Worm (Caenorhabditis elegans) whole organism, young adult: ENCODE data around the gene sox-3.

Experiments
- F22D6.2 ChIP-seq: sonication (generic microtip); optimal IDR thresholded peaks from 2 replicates; lab custom pipeline; 2016; ENCODE audit warnings: mild to moderate bottlenecking, missing genetic modification characterization, missing compliant biosample characterization
- F37B4.10 ChIP-seq: fragments of 200-800 bp; sonication (Bioruptor generic); IDR thresholded peaks from 2 replicates; pipeline ENCODE4 v1.3.6; 2022; ENCODE audit warnings: missing genetic modification characterization, missing compliant biosample characterization
- F49E8.2 ChIP-seq: sonication (generic microtip); optimal IDR thresholded peaks from 3 replicates; lab custom pipeline; 2017; ENCODE audit warnings: missing genetic modification characterization, mild to moderate bottlenecking, missing compliant biosample characterization, antibody characterized with exemption, moderate library complexity; ENCODE audit not compliant: insufficient read depth
- T26A5.8 ChIP-seq: sonication (generic microtip); optimal IDR thresholded peaks from 2 replicates; lab custom pipeline; 2016; ENCODE audit warnings: missing genetic modification characterization, missing compliant biosample characterization
- Y53G8AR.9 ChIP-seq: fragments of 200-800 bp; sonication (Bioruptor generic); conservative IDR thresholded peaks from 2 replicates; pipeline ENCODE4 v1.3.6; 2022; ENCODE audit warnings: missing genetic modification reagents, missing genetic modification characterization, missing compliant biosample characterization
- ZK185.1 ChIP-seq: sonication (generic microtip); optimal IDR thresholded peaks from 2 replicates; lab custom pipeline; 2016; ENCODE audit warnings: mild to moderate bottlenecking, missing genetic modification characterization, missing compliant biosample characterization; ENCODE audit not compliant: poor library complexity, severe bottlenecking
- ama-1 ChIP-seq, 3 experiments: fragments of 150-350 bp in 1 of 3; sonication (generic microtip) in 2 of 3; optimal IDR thresholded peaks; 2 replicates each; lab custom pipeline; 2014 to 2018; ENCODE audit warnings: missing biosample characterization in 2 of 3, missing genetic modification characterization in 2 of 3, missing genetic modification reagents in 2 of 3
- aptf-2 ChIP-seq: fragments of 200-800 bp; sonication (Bioruptor generic); conservative IDR thresholded peaks from 2 replicates; pipeline ENCODE4 v1.3.6; 2022; ENCODE audit warnings: missing genetic modification reagents, missing genetic modification characterization, missing compliant biosample characterization
- athp-1 ChIP-seq: sonication (generic microtip); optimal IDR thresholded peaks from 2 replicates; lab custom pipeline; 2017; ENCODE audit warnings: mild to moderate bottlenecking, missing genetic modification characterization, missing compliant biosample characterization
- attf-5 ChIP-seq: fragments of 200-800 bp; sonication (Bioruptor generic); optimal IDR thresholded peaks from 2 replicates; lab custom pipeline; 2018; ENCODE audit warnings: mild to moderate bottlenecking, missing genetic modification characterization, missing compliant biosample characterization
- bed-2 ChIP-seq: fragments of 200-800 bp; sonication (Bioruptor generic); IDR thresholded peaks from 2 replicates; pipeline ENCODE4 v1.3.6; 2022; ENCODE audit warnings: missing genetic modification reagents, missing genetic modification characterization, missing compliant biosample characterization
- cebp-2 ChIP-seq: fragments of 200-800 bp; sonication (Bioruptor generic); IDR thresholded peaks from 2 replicates; pipeline ENCODE4 v1.3.6; 2022; ENCODE audit warnings: missing genetic modification characterization, missing compliant biosample characterization
- ceh-27 ChIP-seq: fragments of 200-800 bp; sonication (Bioruptor generic); optimal IDR thresholded peaks from 2 replicates; lab custom pipeline; 2018; ENCODE audit warnings: mild to moderate bottlenecking, missing genetic modification characterization, moderate library complexity, missing compliant biosample characterization
- ceh-79 ChIP-seq: sonication (generic microtip); optimal IDR thresholded peaks from 2 replicates; lab custom pipeline; 2017; ENCODE audit warnings: mild to moderate bottlenecking, missing genetic modification characterization, missing compliant biosample characterization
- dpl-1 ChIP-seq: fragments of 150-350 bp; optimal IDR thresholded peaks from 2 replicates; lab custom pipeline; 2014; ENCODE audit warnings: missing biosample characterization, missing genetic modification reagents, missing genetic modification characterization
- efl-1 ChIP-seq: fragments of 150-350 bp; optimal IDR thresholded peaks from 2 replicates; lab custom pipeline; 2014; ENCODE audit warnings: missing biosample characterization, missing genetic modification reagents, missing genetic modification characterization
- egl-18 ChIP-seq: fragments of 200-800 bp; sonication (Bioruptor generic); IDR thresholded peaks from 2 replicates; pipeline ENCODE4 v1.3.6; 2022; ENCODE audit warnings: missing genetic modification reagents, missing genetic modification characterization, missing compliant biosample characterization
- hsf-1 ChIP-seq: fragments of 200-800 bp; sonication (Bioruptor generic); IDR thresholded peaks from 2 replicates; pipeline ENCODE4 v1.3.6; 2022; ENCODE audit warnings: missing genetic modification reagents, missing genetic modification characterization, missing compliant biosample characterization
- let-526 ChIP-seq: fragments of 200-800 bp; sonication (Bioruptor generic); IDR thresholded peaks from 2 replicates; pipeline ENCODE4 v1.3.6; 2022; ENCODE audit warnings: missing genetic modification reagents, missing genetic modification characterization, missing compliant biosample characterization
- let-607 ChIP-seq, 2 experiments: fragments of 200-800 bp in 1 of 2; sonication (Bioruptor generic) in 1 of 2; sonication (generic microtip) in 1 of 2; optimal IDR thresholded peaks; 2 replicates each; lab custom pipeline; 2016 to 2018; ENCODE audit warnings: mild to moderate bottlenecking in 2 of 2, missing compliant biosample characterization in 2 of 2, missing genetic modification characterization in 2 of 2, moderate library complexity in 2 of 2, missing genotype in 1 of 2
- lin-35 ChIP-seq, 3 experiments: fragments of 150-350 bp in 2 of 3; sonication (generic microtip) in 1 of 3; optimal IDR thresholded peaks; 2 replicates each; lab custom pipeline; 2014 to 2018; ENCODE audit warnings: missing biosample characterization in 3 of 3, missing genetic modification characterization in 3 of 3, missing genetic modification reagents in 3 of 3
- lin-40 ChIP-seq: sonication (generic microtip); optimal IDR thresholded peaks from 2 replicates; lab custom pipeline; 2016; ENCODE audit warnings: missing genetic modification characterization, mild to moderate bottlenecking, missing compliant biosample characterization, missing genotype, missing genetic modification reagents
- lin-54 ChIP-seq: fragments of 200-800 bp; sonication (Bioruptor generic); optimal IDR thresholded peaks from 2 replicates; lab custom pipeline; 2018; ENCODE audit warnings: mild to moderate bottlenecking, missing genetic modification characterization, missing compliant biosample characterization
- madf-6 ChIP-seq: fragments of 200-800 bp; sonication (Bioruptor generic); IDR thresholded peaks from 2 replicates; pipeline ENCODE4 v1.3.6; 2022; ENCODE audit warnings: missing genetic modification reagents, missing genetic modification characterization, missing compliant biosample characterization
- mcd-1 ChIP-seq: fragments of 200-800 bp; sonication (Bioruptor generic); IDR thresholded peaks from 2 replicates; pipeline ENCODE4 v1.3.6; 2022; ENCODE audit warnings: missing genetic modification reagents, missing genetic modification characterization, missing compliant biosample characterization
- nfyb-1 ChIP-seq: fragments of 200-800 bp; sonication (Bioruptor generic); IDR thresholded peaks from 2 replicates; pipeline ENCODE4 v1.3.6; 2022; ENCODE audit warnings: missing genetic modification reagents, missing genetic modification characterization, missing compliant biosample characterization
- nhr-120 ChIP-seq: fragments of 200-800 bp; sonication (Bioruptor generic); IDR thresholded peaks from 2 replicates; pipeline ENCODE4 v1.3.6; 2022; ENCODE audit warnings: missing genetic modification characterization, missing compliant biosample characterization
- nhr-27 ChIP-seq: fragments of 200-800 bp; sonication (Bioruptor generic); optimal IDR thresholded peaks from 2 replicates; lab custom pipeline; 2018; ENCODE audit warnings: mild to moderate bottlenecking, missing genetic modification characterization, moderate library complexity, missing compliant biosample characterization
- nhr-90 ChIP-seq: sonication (generic microtip); optimal IDR thresholded peaks from 2 replicates; lab custom pipeline; 2016; ENCODE audit warnings: missing genotype, mild to moderate bottlenecking, missing genetic modification characterization, missing compliant biosample characterization
- rec-8 ChIP-seq, 2 experiments: sonication (generic microtip); optimal IDR thresholded peaks; 2 replicates each; lab custom pipeline; 2016; ENCODE audit warnings: mild to moderate bottlenecking in 2 of 2, missing genetic modification characterization in 2 of 2, missing genetic modification reagents in 2 of 2, missing genotype in 2 of 2, missing biosample characterization in 1 of 2, missing compliant biosample characterization in 1 of 2, moderate library complexity in 1 of 2
- sdz-38 ChIP-seq: sonication (generic microtip); optimal IDR thresholded peaks from 2 replicates; lab custom pipeline; 2016; ENCODE audit warnings: missing genotype, missing genetic modification characterization, missing compliant biosample characterization
- sea-2 ChIP-seq: fragments of 200-800 bp; sonication (Bioruptor generic); IDR thresholded peaks from 2 replicates; pipeline ENCODE4 v1.3.6; 2022; ENCODE audit warnings: missing genetic modification characterization, missing compliant biosample characterization
- snpc-1.1 ChIP-seq: sonication (generic microtip); optimal IDR thresholded peaks from 2 replicates; lab custom pipeline; 2017; ENCODE audit warnings: missing genetic modification characterization, mild to moderate bottlenecking, missing compliant biosample characterization, antibody characterized with exemption, moderate library complexity, missing genotype, missing genetic modification reagents; ENCODE audit not compliant: insufficient read depth
- snpc-1.3 ChIP-seq: sonication (generic microtip); optimal IDR thresholded peaks from 2 replicates; lab custom pipeline; 2017; ENCODE audit warnings: missing genetic modification characterization, mild to moderate bottlenecking, missing compliant biosample characterization, antibody characterized with exemption, moderate library complexity, missing genotype, missing genetic modification reagents; ENCODE audit not compliant: insufficient read depth
- snpc-3.4 ChIP-seq: sonication (generic microtip); optimal IDR thresholded peaks from 2 replicates; lab custom pipeline; 2017; ENCODE audit warnings: missing genetic modification characterization, mild to moderate bottlenecking, missing compliant biosample characterization, antibody characterized with exemption, moderate library complexity, missing genotype, missing genetic modification reagents
- snpc-4 ChIP-seq, 5 experiments: fragments of 150-350 bp in 1 of 5; sonication (generic microtip) in 4 of 5; optimal IDR thresholded peaks; 2 replicates each; lab custom pipeline; 2014 to 2018; ENCODE audit warnings: missing genetic modification characterization in 5 of 5, missing biosample characterization in 3 of 5, antibody characterized with exemption in 2 of 5, mild to moderate bottlenecking in 2 of 5, missing compliant biosample characterization in 2 of 5, missing genotype in 2 of 5, moderate library complexity in 2 of 5, missing genetic modification reagents in 1 of 5

sox-3 gene

DNA sequence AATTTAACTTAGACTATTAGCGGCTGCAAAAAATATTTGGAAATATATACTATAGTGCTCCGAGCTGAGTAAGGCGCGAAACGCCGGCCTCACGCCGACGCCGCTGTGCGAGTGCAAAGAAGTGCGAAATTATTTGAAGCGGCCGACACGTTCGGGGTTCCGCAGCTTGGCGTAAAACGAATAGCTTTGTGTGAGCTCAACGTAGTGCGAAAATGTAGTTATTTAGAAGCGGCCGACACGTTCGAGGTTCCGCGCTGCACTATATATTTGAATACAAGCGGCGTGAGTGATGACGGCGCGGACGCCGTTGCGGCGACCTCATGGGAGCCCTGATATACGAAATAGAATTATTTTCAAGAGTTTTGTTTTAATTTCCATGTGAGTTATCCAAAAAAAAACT is 30.9 kb downstream of the sox-3 start:
- 0 out of 2 replicates have a peak, but pooled peaks have one; percentile 62 for TF ChIP-seq F37B4.10 (GFP tag; lab: Robert Waterston, UW)
- TF ChIP-seq ZK185.1: no peak
- no peak for TF ChIP-seq mcd-1 (GFP tag; lab: Robert Waterston, UW)
- no peak for TF ChIP-seq snpc-1.3
- no peak for TF ChIP-seq aptf-2 (GFP tag; lab: Robert Waterston, UW)
- TF ChIP-seq nfyb-1 (GFP tag; lab: Robert Waterston, UW): no peak
- TF ChIP-seq sea-2 (GFP tag; lab: Robert Waterston, UW): no peak
- no peak for TF ChIP-seq snpc-4 (GFP tag; optimal IDR thresholded peaks at IDR 0.05; lab: Kevin White, UChicago)
- TF ChIP-seq snpc-4 (tag; optimal IDR thresholded peaks at IDR 0.05; lab: Kevin White, UChicago): peak in 2 of 4 experiments; percentile 73 to 79
- TF ChIP-seq dpl-1 (GFP tag; lab: Kevin White, UChicago): no peak
- TF ChIP-seq madf-6 (GFP tag; lab: Robert Waterston, UW): no peak
- TF ChIP-seq lin-40 (tag; lab: Kevin White, UChicago): no peak
- no peak for TF ChIP-seq attf-5 (GFP tag; lab: Kevin White, UChicago)
- no peak for TF ChIP-seq F49E8.2 (tag; lab: Kevin White, UChicago)
- TF ChIP-seq athp-1: no peak
- TF ChIP-seq let-526 (GFP tag; lab: Robert Waterston, UW): no peak
- peak; percentile 27 for TF ChIP-seq snpc-1.1 (tag; lab: Kevin White, UChicago)
- TF ChIP-seq rec-8 (tag; optimal IDR thresholded peaks at IDR 0.05; lab: Kevin White, UChicago): no peak
- no peak for TF ChIP-seq hsf-1 (GFP tag; lab: Robert Waterston, UW)
- TF ChIP-seq sdz-38: no peak
- TF ChIP-seq nhr-120 (GFP tag; lab: Robert Waterston, UW): no peak

- TF ChIP-seq cebp-2 (GFP tag; lab: Robert Waterston, UW): 0 out of 2 replicates have a peak, but pooled peaks have one; percentile 14
- TF ChIP-seq nhr-90 (tag; lab: Kevin White, UChicago): no peak
Measured at ce11 chrX:14659454-14659853, 33.4 kb downstream of the sox-3 start.

ce11 chrX:14657445-14657844 is 35.4 kb downstream of the sox-3 start:
- TF ChIP-seq lin-35 (GFP tag; optimal IDR thresholded peaks at IDR 0.05; lab: Kevin White, UChicago) (no peak), snpc-4 (GFP tag; optimal IDR thresholded peaks at IDR 0.05; lab: Kevin White, UChicago) (no peak), snpc-4 (tag; optimal IDR thresholded peaks at IDR 0.05; lab: Kevin White, UChicago) (peak in 3 of 4 experiments; percentile 59 to 84 (median 76))

DNA sequence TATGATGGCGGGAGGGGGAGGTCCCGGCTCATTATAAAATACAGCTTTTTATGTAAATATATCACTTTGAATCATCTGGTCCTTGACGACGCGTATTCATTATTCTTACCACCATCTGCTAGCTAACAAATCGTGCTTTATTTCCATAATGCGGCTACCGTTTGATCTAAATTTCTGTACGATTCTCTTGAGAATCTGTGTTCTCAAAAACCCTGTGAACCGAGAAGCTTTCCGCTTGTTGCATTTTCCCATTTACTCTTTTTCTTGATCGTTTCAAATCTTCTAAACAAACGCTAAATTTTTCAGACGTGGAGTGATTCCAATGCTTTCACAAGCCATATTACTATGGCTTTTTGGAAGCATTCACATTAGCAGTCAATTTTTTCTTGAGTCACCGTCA is 38.1 kb downstream of the sox-3 start, which contains the start of gene syg-2:
Gene syg-2 (plus strand): TSS at position 301 of the 400 bp plus-strand sequence.
- TF ChIP-seq T26A5.8 (no peak), ceh-79 (tag; lab: Kevin White, UChicago) (no peak), Y53G8AR.9 (GFP tag; lab: Robert Waterston, UW) (no peak), efl-1 (GFP tag; lab: Kevin White, UChicago) (no peak), egl-18 (no peak), nhr-27 (tag; lab: Kevin White, UChicago) (no peak), ceh-27 (GFP tag; lab: Kevin White, UChicago) (no peak), bed-2 (no peak), athp-1 (no peak), let-607 (tag; optimal IDR thresholded peaks at IDR 0.05; lab: Kevin White, UChicago) (no peak), F37B4.10 (GFP tag; lab: Robert Waterston, UW) (no peak), snpc-3.4 (no peak), lin-54 (GFP tag; lab: Kevin White, UChicago) (no peak), F22D6.2 (tag; lab: Kevin White, UChicago) (no peak), ama-1 (optimal IDR thresholded peaks at IDR 0.05; lab: Kevin White, UChicago) (no peak), ama-1 (GFP tag; optimal IDR thresholded peaks at IDR 0.05; lab: Kevin White, UChicago) (no peak)
